Fruit fly (Drosophila melanogaster): ENCODE measurements around the gene AP-1gamma.
A peak's percentile ranks its signal among the peaks of the same experiment; 100 is the strongest.

The AP-1gamma gene

dm6 chrX:9080962-9081361 is 27.5 kb upstream of the AP-1gamma start, which contains the start of the genes CG7246 and HP1b (continued):
- TF ChIP-seq CG11560 (tag; IDR thresholded peaks at IDR 0.05) (peak; percentile 40; the same call in 1 of the 3 replicates), chif (GFP tag; optimal IDR thresholded peaks at IDR 0.05) (peak; percentile 22 to 53), CG10267 (tag; optimal IDR thresholded peaks at IDR 0.05) (peak; percentile 61), schlank (tag; optimal IDR thresholded peaks at IDR 0.05) (no peak), Gsc (GFP tag; IDR thresholded peaks at IDR 0.05) (no peak), lilli (GFP tag; optimal IDR thresholded peaks at IDR 0.05) (peak; percentile 79), Dbx (GFP tag; IDR thresholded peaks at IDR 0.05) (peak; percentile 77), otp (GFP tag; IDR thresholded peaks at IDR 0.05) (peak; percentile 41; the same call in 1 of the 3 replicates), CG14014 (GFP tag; IDR thresholded peaks at IDR 0.05) (peak; percentile 75), en (GFP tag; optimal IDR thresholded peaks at IDR 0.05) (no peak), CG34376 (GFP tag; optimal IDR thresholded peaks at IDR 0.05) (peak; percentile 19), CG3838 (GFP tag; optimal IDR thresholded peaks at IDR 0.05) (no peak), CG2129 (GFP tag; IDR thresholded peaks at IDR 0.05; ENCODE audit: partially characterized antibody) (0 out of 2 replicates have a peak, but pooled peaks have one; percentile 30), Oli (tag; optimal IDR thresholded peaks at IDR 0.05) (peak; percentile 31), repo (GFP tag; optimal IDR thresholded peaks at IDR 0.05) (no peak), CG7963 (GFP tag; IDR thresholded peaks at IDR 0.05; ENCODE audit: partially characterized antibody) (peak; percentile 34; the same call in 1 of the 3 replicates), Opbp (GFP tag; IDR thresholded peaks at IDR 0.05; ENCODE audit: partially characterized antibody) (peak; percentile 54; the same call in 2 of the 3 replicates), tup (GFP tag; optimal IDR thresholded peaks at IDR 0.05) (peak; percentile 26), mirr (GFP tag; optimal IDR thresholded peaks at IDR 0.05) (no peak), dmrt11E (tag; optimal IDR thresholded peaks at IDR 0.05) (peak; percentile 54), phol (tag; optimal IDR thresholded peaks at IDR 0.05) (peak; percentile 98), h (optimal IDR thresholded peaks at IDR 0.05) (no peak), lov (optimal IDR thresholded peaks at IDR 0.05) (no peak), lov (GFP tag; IDR thresholded peaks at IDR 0.05) (no peak), CG10366 (GFP tag; IDR thresholded peaks at IDR 0.05) (peak; percentile 68), CG31224 (GFP tag; IDR thresholded peaks at IDR 0.05) (peak; percentile 64), prd (optimal IDR thresholded peaks at IDR 0.05) (no peak), prd (GFP tag; IDR thresholded peaks at IDR 0.05) (peak; percentile 84), D (optimal IDR thresholded peaks at IDR 0.05) (no peak), D (GFP tag; optimal IDR thresholded peaks at IDR 0.05) (peak; percentile 36), sob (GFP tag; IDR thresholded peaks at IDR 0.05) (peak; percentile 89), cg (GFP tag; optimal IDR thresholded peaks at IDR 0.05) (no peak), CG30403 (GFP tag; optimal IDR thresholded peaks at IDR 0.05) (peak; percentile 74), wdn (GFP tag; IDR thresholded peaks at IDR 0.05) (peak; percentile 44; the same call in 1 of the 2 replicates), dimm (GFP tag; IDR thresholded peaks at IDR 0.05) (no peak), CG8478 (optimal IDR thresholded peaks at IDR 0.05) (no peak), CG7745 (tag; optimal IDR thresholded peaks at IDR 0.05) (no peak), Poxn (GFP tag; IDR thresholded peaks at IDR 0.05) (no peak; the same call in 1 of the 2 replicates), tgo (GFP tag; IDR thresholded peaks at IDR 0.05) (peak; percentile 72), CG18619 (GFP tag; optimal IDR thresholded peaks at IDR 0.05) (peak; percentile 47), br (optimal IDR thresholded peaks at IDR 0.05) (no peak), Dip2 (GFP tag; IDR thresholded peaks at IDR 0.05) (no peak), CG8765 (GFP tag; IDR thresholded peaks at IDR 0.05) (0 out of 2 replicates have a peak, but pooled peaks have one; percentile 40), CG18262 (tag; optimal IDR thresholded peaks at IDR 0.05) (peak; percentile 69), Ets97D (GFP tag; optimal IDR thresholded peaks at IDR 0.05) (peak; percentile 45), Lhr (GFP tag; optimal IDR thresholded peaks at IDR 0.05) (no peak), bsh (GFP tag; optimal IDR thresholded peaks at IDR 0.05) (peak in 1 of 2 experiments; percentile 76), PHDP (tag; optimal IDR thresholded peaks at IDR 0.05) (peak; percentile 68), slou (GFP tag; optimal IDR thresholded peaks at IDR 0.05) (peak; percentile 48), Nf-YB (GFP tag; optimal IDR thresholded peaks at IDR 0.05) (no peak), Drgx (GFP tag; IDR thresholded peaks at IDR 0.05) (peak; percentile 64), CG16813 (GFP tag; IDR thresholded peaks at IDR 0.05; ENCODE audit: partially characterized antibody) (peak; percentile 71), CG6854 (GFP tag; optimal IDR thresholded peaks at IDR 0.05) (no peak)
